Fruit fly (Drosophila melanogaster) whole organism, embryonic: ENCODE results near the gene CG43248.

Experiments
- ATbp ChIP-seq: fragments of 200-800 bp; sonication (Bioruptor generic); optimal IDR thresholded peaks from 2 replicates; lab custom pipeline; 2017; ENCODE audit warnings: missing biosample characterization, mild to moderate bottlenecking, missing genetic modification characterization, missing genetic modification reagents
- Atf-2 ChIP-seq: fragments of 200-800 bp; sonication (Bioruptor generic); optimal IDR thresholded peaks from 2 replicates; lab custom pipeline; 2016; ENCODE audit warnings: missing biosample characterization, missing genetic modification characterization
- Awh ChIP-seq: fragments of 200-800 bp; sonication (Bioruptor generic); IDR thresholded peaks from 2 replicates; pipeline ENCODE4, ENCODE4 v1.3.6; 2022; ENCODE audit warnings: missing biosample characterization, missing genetic modification characterization
- Blimp-1 ChIP-seq: fragments of 200-800 bp; sonication (Bioruptor generic); optimal IDR thresholded peaks from 3 replicates; lab custom pipeline; 2018; ENCODE audit warnings: missing biosample characterization, missing genetic modification characterization, mild to moderate bottlenecking, moderate library complexity, missing genetic modification reagents
- CG10366 ChIP-seq: fragments of 200-800 bp; sonication (Bioruptor generic); IDR thresholded peaks from 2 replicates; pipeline ENCODE4 v1.3.6; 2022; ENCODE audit warnings: missing biosample characterization, missing genetic modification characterization
- CG12155 ChIP-seq: fragments of 200-800 bp; sonication (Bioruptor generic); optimal IDR thresholded peaks from 3 replicates; lab custom pipeline; 2016; ENCODE audit warnings: missing biosample characterization, missing genetic modification characterization
- CG1233 ChIP-seq: fragments of 200-800 bp; sonication (Bioruptor generic); optimal IDR thresholded peaks from 4 replicates; lab custom pipeline; 2018; ENCODE audit warnings: missing biosample characterization, mild to moderate bottlenecking, missing genetic modification characterization
- CG15514 ChIP-seq: fragments of 200-800 bp; sonication (Bioruptor generic); optimal IDR thresholded peaks from 3 replicates; lab custom pipeline; 2017; ENCODE audit warnings: missing biosample characterization, missing genetic modification characterization, mild to moderate bottlenecking, moderate library complexity, missing genetic modification reagents
- CG15696 ChIP-seq: fragments of 200-800 bp; sonication (Bioruptor generic); optimal IDR thresholded peaks from 2 replicates; lab custom pipeline; 2019; ENCODE audit warnings: missing biosample characterization, mild to moderate bottlenecking, missing genetic modification characterization, moderate library complexity
- CG17361 ChIP-seq: fragments of 200-800 bp; sonication (Bioruptor generic); IDR thresholded peaks from 3 replicates; pipeline ENCODE4 v1.3.6; 2022; ENCODE audit warnings: missing biosample characterization, missing genetic modification characterization
- CG18262 ChIP-seq: fragments of 200-800 bp; optimal IDR thresholded peaks from 3 replicates; lab custom pipeline; 2019; ENCODE audit warnings: missing biosample characterization, mild to moderate bottlenecking, missing genetic modification characterization, moderate library complexity
- CG31388 ChIP-seq: fragments of 200-800 bp; sonication (Bioruptor generic); optimal IDR thresholded peaks from 2 replicates; lab custom pipeline; 2016; ENCODE audit warnings: missing biosample characterization, missing genetic modification characterization
- CG31441 ChIP-seq: fragments of 200-800 bp; sonication (Bioruptor generic); IDR thresholded peaks from 2 replicates; pipeline ENCODE4 v1.3.6; 2022; ENCODE audit warnings: missing biosample characterization, missing genetic modification characterization
- CG33557 ChIP-seq: fragments of 200-800 bp; sonication (Bioruptor generic); optimal IDR thresholded peaks from 2 replicates; lab custom pipeline; 2019; ENCODE audit warnings: missing biosample characterization, mild to moderate bottlenecking, missing genetic modification characterization, moderate library complexity
- CG34422 ChIP-seq: fragments of 200-800 bp; sonication (Bioruptor generic); IDR thresholded peaks from 3 replicates; pipeline ENCODE4 v1.3.6; 2022; ENCODE audit warnings: missing biosample characterization, missing genetic modification characterization
- CG42726 ChIP-seq: fragments of 200-800 bp; sonication (Bioruptor generic); IDR thresholded peaks from 2 replicates; pipeline ENCODE4 v1.3.6; 2022; ENCODE audit warnings: missing biosample characterization, missing genetic modification characterization; ENCODE audit not compliant: partially characterized antibody
- CG4328 ChIP-seq: fragments of 200-800 bp; sonication (Bioruptor generic); optimal IDR thresholded peaks from 3 replicates; lab custom pipeline; 2017; ENCODE audit warnings: missing biosample characterization, missing genetic modification reagents, missing genetic modification characterization
- CG6272 ChIP-seq: fragments of 200-800 bp; sonication (Bioruptor generic); IDR thresholded peaks from 2 replicates; pipeline ENCODE4 v1.3.6; 2022; ENCODE audit warnings: missing biosample characterization, missing genetic modification characterization
- CG6854 ChIP-seq: fragments of 200-800 bp; sonication (Bioruptor generic); optimal IDR thresholded peaks from 3 replicates; lab custom pipeline; 2017; ENCODE audit warnings: missing biosample characterization, mild to moderate bottlenecking, missing genetic modification characterization
- CG7271 ChIP-seq: fragments of 200-800 bp; sonication (Bioruptor generic); optimal IDR thresholded peaks from 2 replicates; lab custom pipeline; 2018; ENCODE audit warnings: missing biosample characterization, mild to moderate bottlenecking, missing genetic modification characterization, moderate library complexity
- CG9817 ChIP-seq: fragments of 200-800 bp; sonication (Bioruptor generic); optimal IDR thresholded peaks from 2 replicates; lab custom pipeline; 2018; ENCODE audit warnings: missing biosample characterization, mild to moderate bottlenecking, missing genetic modification characterization, moderate library complexity
- GATAe ChIP-seq: fragments of 200-800 bp; sonication (Bioruptor generic); conservative IDR thresholded peaks from 2 replicates; pipeline ENCODE4 v1.3.6; 2022; ENCODE audit warnings: missing biosample characterization, missing genetic modification characterization
- Gug ChIP-seq: fragments of 200-800 bp; sonication (Bioruptor generic); IDR thresholded peaks from 4 replicates; pipeline ENCODE4 v1.3.6; 2022; ENCODE audit warnings: missing biosample characterization, missing genetic modification characterization
- H15 ChIP-seq: fragments of 200-800 bp; sonication (Bioruptor generic); IDR thresholded peaks from 3 replicates; pipeline ENCODE4 v1.3.6; 2022; ENCODE audit warnings: missing biosample characterization, missing genetic modification characterization
- HmgZ ChIP-seq: fragments of 200-800 bp; sonication (Bioruptor generic); optimal IDR thresholded peaks from 2 replicates; lab custom pipeline; 2018; ENCODE audit warnings: missing biosample characterization, mild to moderate bottlenecking, missing genetic modification characterization
- Hmr ChIP-seq: fragments of 200-800 bp; sonication (Bioruptor generic); optimal IDR thresholded peaks from 3 replicates; lab custom pipeline; 2017; ENCODE audit warnings: mild to moderate bottlenecking, missing biosample characterization, missing genetic modification reagents, missing genetic modification characterization
- Nf-YC ChIP-seq: fragments of 200-800 bp; optimal IDR thresholded peaks from 3 replicates; lab custom pipeline; 2019; ENCODE audit warnings: missing biosample characterization, mild to moderate bottlenecking, missing genetic modification characterization, moderate library complexity
- Ptx1 ChIP-seq: fragments of 200-800 bp; sonication (Bioruptor generic); IDR thresholded peaks from 2 replicates; pipeline ENCODE4 v1.3.6; 2022; ENCODE audit warnings: missing biosample characterization, missing genetic modification characterization
- Trl ChIP-seq, 3 experiments: fragments of >200 bp in 2 of 3; fragments of 200-800 bp in 1 of 3; sonication (Bioruptor generic) in 1 of 3; optimal IDR thresholded peaks; 2 replicates in 1 of 3; 3 replicates in 2 of 3; lab custom pipeline; 2016 to 2017; ENCODE audit warnings: missing biosample characterization in 1 of 3, missing genetic modification characterization in 1 of 3
- az2 ChIP-seq: fragments of 200-800 bp; sonication (Bioruptor generic); optimal IDR thresholded peaks from 3 replicates; lab custom pipeline; 2016; ENCODE audit warnings: missing biosample characterization, missing genetic modification characterization
- cas ChIP-seq: fragments of 200-800 bp; sonication (Bioruptor generic); IDR thresholded peaks from 2 replicates; pipeline ENCODE4 v1.3.6; 2022; ENCODE audit warnings: missing biosample characterization, missing genetic modification characterization
- dpn ChIP-seq, 2 experiments: fragments of 200-800 bp; sonication (Bioruptor generic); optimal IDR thresholded peaks; 3 replicates each; lab custom pipeline; 2016; ENCODE audit warnings: missing biosample characterization in 2 of 2, missing genetic modification characterization in 2 of 2
- exex ChIP-seq: fragments of 200-800 bp; sonication (Bioruptor generic); optimal IDR thresholded peaks from 4 replicates; lab custom pipeline; 2018; ENCODE audit warnings: missing biosample characterization, mild to moderate bottlenecking, missing genetic modification characterization, moderate library complexity
- fd3F ChIP-seq: fragments of 200-800 bp; sonication (Bioruptor generic); optimal IDR thresholded peaks from 2 replicates; lab custom pipeline; 2018; ENCODE audit warnings: missing biosample characterization, mild to moderate bottlenecking, missing genetic modification characterization, moderate library complexity
- grn ChIP-seq: fragments of 200-800 bp; sonication (Bioruptor generic); optimal IDR thresholded peaks from 3 replicates; lab custom pipeline; 2017; ENCODE audit warnings: missing biosample characterization, missing genetic modification characterization
- gro ChIP-seq: fragments of 200-800 bp; sonication (Bioruptor generic); optimal IDR thresholded peaks from 2 replicates; lab custom pipeline; 2016; ENCODE audit warnings: missing biosample characterization, missing genetic modification characterization
- gsb ChIP-seq: fragments of 200-800 bp; sonication (Bioruptor generic); IDR thresholded peaks from 2 replicates; pipeline ENCODE4 v1.3.6; 2022; ENCODE audit warnings: missing biosample characterization, missing genetic modification characterization
- gsb-n ChIP-seq: fragments of 200-800 bp; sonication (Bioruptor generic); optimal IDR thresholded peaks from 3 replicates; lab custom pipeline; 2018; ENCODE audit warnings: missing biosample characterization, mild to moderate bottlenecking, missing genetic modification characterization
- gt ChIP-seq: fragments of 200-800 bp; sonication (Bioruptor generic); IDR thresholded peaks from 2 replicates; pipeline ENCODE4 v1.3.6; 2022; ENCODE audit warnings: missing biosample characterization, missing genetic modification characterization
- ind ChIP-seq: fragments of 200-800 bp; sonication (Bioruptor generic); optimal IDR thresholded peaks from 3 replicates; lab custom pipeline; 2016; ENCODE audit warnings: missing biosample characterization, missing genetic modification characterization
- maf-S ChIP-seq: fragments of 200-800 bp; sonication (Bioruptor generic); optimal IDR thresholded peaks from 2 replicates; lab custom pipeline; 2016; ENCODE audit warnings: missing biosample characterization, missing genetic modification characterization
- mirr ChIP-seq: fragments of 200-800 bp; sonication (Bioruptor generic); optimal IDR thresholded peaks from 3 replicates; lab custom pipeline; 2018; ENCODE audit warnings: missing biosample characterization, mild to moderate bottlenecking, missing genetic modification characterization
- pita ChIP-seq: fragments of 200-800 bp; sonication (Bioruptor generic); optimal IDR thresholded peaks from 2 replicates; lab custom pipeline; 2017; ENCODE audit warnings: missing biosample characterization, mild to moderate bottlenecking, missing genetic modification characterization
- salm ChIP-seq: fragments of 200-800 bp; sonication (Bioruptor generic); optimal IDR thresholded peaks from 2 replicates; lab custom pipeline; 2018; ENCODE audit warnings: missing biosample characterization, mild to moderate bottlenecking, missing genetic modification characterization
- toy ChIP-seq: fragments of 200-800 bp; sonication (Bioruptor generic); IDR thresholded peaks from 2 replicates; pipeline ENCODE4 v1.3.6; 2022; ENCODE audit warnings: missing biosample characterization, missing genetic modification characterization
- wdn ChIP-seq: fragments of 200-800 bp; sonication (Bioruptor generic); IDR thresholded peaks from 2 replicates; pipeline ENCODE4 v1.3.6; 2022; ENCODE audit warnings: missing biosample characterization, missing genetic modification characterization

Gene CG43248

dm6 chr3L:15533402-15534129 lies 2.3 kb upstream of the CG43248 start (continued):
- TF ChIP-seq CG33557 (GFP tag; lab: Kevin White, UChicago) = peak; percentile 34
- TF ChIP-seq Awh (GFP tag; lab: Robert Waterston, UW) = peak; percentile 12; the same call in 1 of the 2 replicates
- TF ChIP-seq fd3F (GFP tag; lab: Kevin White, UChicago) = no peak
- 0 out of 4 replicates have a peak, but pooled peaks have one; percentile 25 for TF ChIP-seq Gug (GFP tag; lab: Robert Waterston, UW)
- no peak for TF ChIP-seq mirr (GFP tag; lab: Kevin White, UChicago)
- TF ChIP-seq CG12155 (GFP tag; lab: Kevin White, UChicago) = peak; percentile 1

DNA sequence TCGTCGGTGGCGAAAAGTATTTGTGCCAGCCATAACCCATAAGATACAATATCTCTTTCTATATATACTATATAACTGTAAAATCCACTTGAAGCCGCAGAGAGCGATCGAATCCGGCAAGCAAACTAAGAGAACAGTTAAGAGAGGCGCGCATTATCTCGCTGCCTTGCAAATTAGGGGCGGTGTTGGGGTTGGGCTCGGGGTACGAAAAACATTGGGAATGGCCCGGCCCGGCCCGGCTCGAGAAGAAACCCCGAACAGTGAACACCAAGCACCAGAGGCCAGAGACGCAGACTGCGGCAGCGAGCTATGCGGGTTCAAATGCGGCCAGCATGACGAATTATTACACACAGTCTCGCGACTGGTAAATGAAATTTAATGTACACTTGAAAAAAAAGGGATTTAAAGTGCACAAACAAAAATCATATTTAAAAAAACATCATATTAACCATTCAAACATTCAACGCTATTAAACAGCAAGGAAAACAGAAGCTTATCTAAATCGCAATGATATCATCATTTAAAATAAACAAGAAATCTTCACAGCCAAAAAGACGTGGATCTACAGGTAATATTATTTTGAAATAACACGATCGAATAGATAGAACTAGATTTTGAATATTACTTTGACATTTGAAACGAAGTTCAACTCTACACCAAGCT lies 1.2 kb upstream of the CG43248 start:
- TF ChIP-seq cas (GFP tag; lab: Robert Waterston, UW) (no peak), CG31388 (GFP tag; lab: Kevin White, UChicago) (no peak), CG10366 (peak; percentile 35; the same call in 1 of the 2 replicates), CG17361 (GFP tag; lab: Robert Waterston, UW) (peak; percentile 85; the same call in 2 of the 3 replicates), grn (GFP tag; lab: Kevin White, UChicago) (no peak), CG15514 (GFP tag; lab: Kevin White, UChicago) (no peak), maf-S (no peak), CG18262 (tag; lab: Kevin White, UChicago) (peak; percentile 79), Hmr (no peak), dpn (GFP tag; optimal IDR thresholded peaks at IDR 0.05; lab: Kevin White, UChicago) (no peak), CG4328 (no peak), CG1233 (GFP tag; lab: Kevin White, UChicago) (peak; percentile 19), CG31441 (GFP tag; lab: Robert Waterston, UW) (peak; percentile 68), wdn (GFP tag; lab: Robert Waterston, UW) (0 out of 2 replicates have a peak, but pooled peaks have one; percentile 5), GATAe (no peak), salm (tag; lab: Kevin White, UChicago) (no peak), gt (GFP tag; lab: Robert Waterston, UW) (no peak), Nf-YC (no peak), HmgZ (tag; lab: Kevin White, UChicago) (peak; percentile 2), exex (tag; lab: Kevin White, UChicago) (no peak), az2 (GFP tag; lab: Kevin White, UChicago) (peak; percentile 16), CG15696 (tag; lab: Kevin White, UChicago) (no peak), H15 (GFP tag; lab: Robert Waterston, UW) (no peak), toy (GFP tag; lab: Robert Waterston, UW) (no peak), CG6854 (GFP tag; lab: Kevin White, UChicago) (no peak), gro (no peak), ind (peak; percentile 52), Trl (optimal IDR thresholded peaks at IDR 0.05; lab: Kevin White, UChicago) (peak; percentile 60 to 70), Trl (GFP tag; optimal IDR thresholded peaks at IDR 0.05; lab: Kevin White, UChicago) (peak; percentile 56), CG6272 (GFP tag; lab: Robert Waterston, UW) (no peak), gsb (GFP tag; lab: Robert Waterston, UW) (peak; percentile 47; the same call in 1 of the 2 replicates), gsb-n (tag; lab: Kevin White, UChicago) (peak; percentile 73), pita (no peak), Atf-2 (GFP tag; lab: Kevin White, UChicago) (peak; percentile 16), Ptx1 (peak; percentile 71), CG9817 (tag; lab: Kevin White, UChicago) (peak; percentile 20), CG34422 (GFP tag; lab: Robert Waterston, UW) (peak; percentile 16; the same call in 1 of the 3 replicates), ATbp (GFP tag; lab: Kevin White, UChicago) (no peak), Blimp-1 (GFP tag; lab: Kevin White, UChicago) (peak; percentile 34), CG42726 (GFP tag; lab: Robert Waterston, UW) (no peak), CG7271 (tag; lab: Kevin White, UChicago) (no peak)
